Worm (Caenorhabditis elegans) whole organism, L3 larva: Measurements from ENCODE around the gene C29F9.2.
A peak's percentile ranks its signal among the peaks of the same experiment; 100 is the strongest.
"Not testable (repeated sequence)": the region's sequence is repeated elsewhere in the genome, so short reads cannot be mapped to it uniquely, and the experiment has no call there.

ENCODE experiments used
- ZK546.5 ChIP-seq: sonication (generic microtip); optimal IDR thresholded peaks from 2 replicates; lab custom pipeline; 2017; ENCODE audit warnings: missing biosample characterization, missing genetic modification characterization
- aly-2 ChIP-seq: fragments of 150-350 bp; optimal IDR thresholded peaks from 2 replicates; lab custom pipeline; 2014; ENCODE audit warnings: missing biosample characterization, missing genetic modification characterization
- ama-1 ChIP-seq: fragments of 150-350 bp; optimal IDR thresholded peaks from 2 replicates; lab custom pipeline; 2018
- ceh-16 ChIP-seq: sonication (generic microtip); optimal IDR thresholded peaks from 2 replicates; lab custom pipeline; 2017; ENCODE audit warnings: missing biosample characterization, missing genetic modification characterization
- ceh-28 ChIP-seq: fragments of 150-350 bp; optimal IDR thresholded peaks from 2 replicates; lab custom pipeline; 2014; ENCODE audit warnings: missing biosample characterization, missing genetic modification reagents, missing genetic modification characterization
- ceh-82 ChIP-seq: fragments of 150-350 bp; optimal IDR thresholded peaks from 2 replicates; lab custom pipeline; 2014; ENCODE audit warnings: missing biosample characterization, missing genetic modification characterization
- ceh-9 ChIP-seq: sonication (generic microtip); optimal IDR thresholded peaks from 2 replicates; lab custom pipeline; 2018; ENCODE audit warnings: missing biosample characterization, missing genetic modification characterization
- daf-12 ChIP-seq: fragments of 150-350 bp; optimal IDR thresholded peaks from 2 replicates; lab custom pipeline; 2014; ENCODE audit warnings: missing biosample characterization, missing genetic modification reagents, missing genetic modification characterization
- egl-27 ChIP-seq: sonication (generic microtip); optimal IDR thresholded peaks from 4 replicates; lab custom pipeline; 2017; ENCODE audit warnings: missing biosample characterization, missing genetic modification reagents, missing genetic modification characterization
- elt-1 ChIP-seq: fragments of 150-350 bp; optimal IDR thresholded peaks from 2 replicates; lab custom pipeline; 2014; ENCODE audit warnings: missing biosample characterization, missing genetic modification characterization
- elt-2 ChIP-seq: sonication (generic microtip); optimal IDR thresholded peaks from 2 replicates; lab custom pipeline; 2016; ENCODE audit warnings: missing genetic modification reagents, mild to moderate bottlenecking, missing genetic modification characterization, missing compliant biosample characterization
- elt-3 ChIP-seq, 3 experiments: fragments of 150-350 bp in 1 of 3; sonication (generic microtip) in 2 of 3; optimal IDR thresholded peaks; 2 replicates in 2 of 3; 4 replicates in 1 of 3; lab custom pipeline; 2014 to 2017; ENCODE audit warnings: missing biosample characterization in 3 of 3, missing genetic modification characterization in 3 of 3
- fkh-10 ChIP-seq: sonication (generic microtip); optimal IDR thresholded peaks from 2 replicates; lab custom pipeline; 2017; ENCODE audit warnings: missing biosample characterization, missing genetic modification reagents, missing genetic modification characterization
- fkh-2 ChIP-seq: fragments of 150-350 bp; optimal IDR thresholded peaks from 2 replicates; lab custom pipeline; 2014; ENCODE audit warnings: missing biosample characterization, missing genetic modification reagents, missing genetic modification characterization
- fos-1 ChIP-seq: fragments of 150-350 bp; optimal IDR thresholded peaks from 2 replicates; lab custom pipeline; 2014; ENCODE audit warnings: missing biosample characterization, missing genetic modification characterization
- jun-1 ChIP-seq: fragments of 150-350 bp; optimal IDR thresholded peaks from 2 replicates; lab custom pipeline; 2014; ENCODE audit warnings: missing biosample characterization, missing genetic modification reagents, missing genetic modification characterization
- lin-15B ChIP-seq: fragments of 150-350 bp; optimal IDR thresholded peaks from 2 replicates; lab custom pipeline; 2014; ENCODE audit warnings: missing biosample characterization, missing genetic modification characterization
- lin-39 ChIP-seq: fragments of 150-350 bp; optimal IDR thresholded peaks from 2 replicates; lab custom pipeline; 2018; ENCODE audit warnings: missing biosample characterization, missing genetic modification reagents, missing genetic modification characterization
- lsy-12 ChIP-seq: sonication (generic microtip); optimal IDR thresholded peaks from 2 replicates; lab custom pipeline; 2016; ENCODE audit warnings: mild to moderate bottlenecking, missing genetic modification characterization, missing compliant biosample characterization
- mdl-1 ChIP-seq: fragments of 150-350 bp; optimal IDR thresholded peaks from 2 replicates; lab custom pipeline; 2014; ENCODE audit warnings: missing biosample characterization, missing genetic modification characterization
- nfya-1 ChIP-seq: sonication (generic microtip); optimal IDR thresholded peaks from 2 replicates; lab custom pipeline; 2017; ENCODE audit warnings: missing genetic modification characterization, mild to moderate bottlenecking, missing compliant biosample characterization, antibody characterized with exemption, moderate library complexity; ENCODE audit not compliant: insufficient read depth
- nhr-11 ChIP-seq: fragments of 150-350 bp; optimal IDR thresholded peaks from 2 replicates; lab custom pipeline; 2014; ENCODE audit warnings: missing biosample characterization, missing genetic modification characterization
- nhr-12 ChIP-seq: fragments of 150-350 bp; optimal IDR thresholded peaks from 2 replicates; lab custom pipeline; 2014; ENCODE audit warnings: missing biosample characterization, missing genetic modification characterization
- nhr-23 ChIP-seq: fragments of 150-350 bp; optimal IDR thresholded peaks from 2 replicates; lab custom pipeline; 2014; ENCODE audit warnings: missing biosample characterization, missing genetic modification reagents, missing genetic modification characterization
- nhr-237 ChIP-seq: fragments of 150-350 bp; optimal IDR thresholded peaks from 2 replicates; lab custom pipeline; 2014; ENCODE audit warnings: missing biosample characterization, missing genetic modification characterization
- nhr-25 ChIP-seq: sonication (generic microtip); optimal IDR thresholded peaks from 2 replicates; lab custom pipeline; 2017; ENCODE audit warnings: missing biosample characterization, missing genetic modification characterization
- nhr-28 ChIP-seq: fragments of 150-350 bp; optimal IDR thresholded peaks from 2 replicates; lab custom pipeline; 2014; ENCODE audit warnings: missing biosample characterization, missing genetic modification characterization
- nhr-43 ChIP-seq: sonication (generic microtip); optimal IDR thresholded peaks from 2 replicates; lab custom pipeline; 2016; ENCODE audit warnings: mild to moderate bottlenecking, missing genetic modification characterization, missing compliant biosample characterization; ENCODE audit not compliant: poor library complexity, severe bottlenecking
- nhr-67 ChIP-seq: fragments of 150-350 bp; optimal IDR thresholded peaks from 2 replicates; lab custom pipeline; 2014; ENCODE audit warnings: missing biosample characterization, missing genetic modification characterization
- nhr-76 ChIP-seq: fragments of 150-350 bp; sonication (generic microtip); optimal IDR thresholded peaks from 5 replicates; lab custom pipeline; 2014; ENCODE audit warnings: missing biosample characterization, missing genetic modification characterization
- nhr-77 ChIP-seq: fragments of 150-350 bp; optimal IDR thresholded peaks from 2 replicates; lab custom pipeline; 2014; ENCODE audit warnings: missing biosample characterization, missing genetic modification characterization
- pha-4 ChIP-seq: fragments of 150-350 bp; optimal IDR thresholded peaks from 2 replicates; lab custom pipeline; 2014; ENCODE audit warnings: missing biosample characterization, missing genetic modification reagents, missing genetic modification characterization
- pqm-1 ChIP-seq: fragments of 150-350 bp; optimal IDR thresholded peaks from 2 replicates; lab custom pipeline; 2017; ENCODE audit warnings: missing biosample characterization, missing genetic modification characterization, inconsistent platforms
- sea-2 ChIP-seq: fragments of 150-350 bp; sonication (generic microtip); optimal IDR thresholded peaks from 4 replicates; lab custom pipeline; 2014; ENCODE audit warnings: missing biosample characterization, missing genetic modification reagents, missing genetic modification characterization
- skn-1 ChIP-seq: fragments of 150-350 bp; optimal IDR thresholded peaks from 2 replicates; lab custom pipeline; 2014; ENCODE audit warnings: missing biosample characterization, missing genetic modification characterization
- snpc-4 ChIP-seq: fragments of 150-350 bp; optimal IDR thresholded peaks from 2 replicates; lab custom pipeline; 2014; ENCODE audit warnings: missing biosample characterization, missing genetic modification characterization
- tbx-2 ChIP-seq: sonication (generic microtip); optimal IDR thresholded peaks from 2 replicates; lab custom pipeline; 2016; ENCODE audit warnings: mild to moderate bottlenecking, missing genetic modification characterization, missing compliant biosample characterization
- unc-39 ChIP-seq: sonication (generic microtip); optimal IDR thresholded peaks from 4 replicates; lab custom pipeline; 2017; ENCODE audit warnings: missing biosample characterization, missing genetic modification characterization
- unc-62 ChIP-seq: fragments of 150-350 bp; sonication (generic microtip); optimal IDR thresholded peaks from 4 replicates; lab custom pipeline; 2014; ENCODE audit warnings: missing biosample characterization, missing genetic modification reagents, missing genetic modification characterization
- zag-1 ChIP-seq: fragments of 150-350 bp; optimal IDR thresholded peaks from 2 replicates; lab custom pipeline; 2014; ENCODE audit warnings: missing biosample characterization, missing genetic modification characterization
- ztf-11 ChIP-seq: fragments of 150-350 bp; optimal IDR thresholded peaks from 2 replicates; lab custom pipeline; 2014; ENCODE audit warnings: missing biosample characterization, missing genetic modification characterization
- ztf-4 ChIP-seq: fragments of 150-350 bp; optimal IDR thresholded peaks from 2 replicates; lab custom pipeline; 2014; ENCODE audit warnings: missing biosample characterization, missing genetic modification characterization

Gene C29F9.2

ce11 chrIII:117210-117609, 13.5 kb upstream of the C29F9.2 start, which contains the start of gene C29F9.5:
TSS of gene C29F9.5 (plus strand) at chrIII:117510.
- TF ChIP-seq elt-1 (tag; lab: Kevin White, UChicago) (no peak), ztf-4 (tag; lab: Kevin White, UChicago) (no peak), skn-1 (no peak), ceh-82 (tag; lab: Kevin White, UChicago) (no peak), elt-2 (tag; lab: Kevin White, UChicago) (no peak), nhr-77 (no peak), fkh-2 (tag; lab: Kevin White, UChicago) (no peak), egl-27 (tag; lab: Kevin White, UChicago) (no peak), pqm-1 (tag; lab: Kevin White, UChicago) (no peak), jun-1 (tag; lab: Kevin White, UChicago) (no peak), elt-3 (tag; optimal IDR thresholded peaks at IDR 0.05; lab: Kevin White, UChicago) (no peak)

ce11 chrIII:117857-118256, 12.9 kb upstream of the C29F9.2 start:
- TF ChIP-seq nhr-25 (no peak), fkh-10 (GFP tag; lab: Kevin White, UChicago) (no peak), ceh-28 (no peak), nhr-43 (tag; lab: Kevin White, UChicago) (no peak), snpc-4 (tag; lab: Kevin White, UChicago) (no peak), nhr-76 (tag; lab: Kevin White, UChicago) (no peak), unc-62 (GFP tag; lab: Kevin White, UChicago) (no peak)

ce11 chrIII:120199-120598, 10.5 kb upstream of the C29F9.2 start, which contains the start of gene pals-24:
TSS of gene pals-24 (plus strand) at chrIII:120435.
- peak; percentile 58 for TF ChIP-seq pha-4 (tag; lab: Kevin White, UChicago)
- TF ChIP-seq jun-1 (tag; lab: Kevin White, UChicago): peak; percentile 46
- TF ChIP-seq elt-2 (tag; lab: Kevin White, UChicago): peak; percentile 84
- TF ChIP-seq zag-1 (tag; lab: Kevin White, UChicago): no peak
- no peak for TF ChIP-seq lsy-12 (tag; lab: Kevin White, UChicago)
- peak; percentile 87 for TF ChIP-seq pqm-1 (tag; lab: Kevin White, UChicago)

- not testable (repeated sequence) for TF ChIP-seq nhr-11 (tag; lab: Kevin White, UChicago); unc-39; ama-1 (lab: Kevin White, UChicago)
These were observed 8.7 kb upstream of the C29F9.2 start, which contains the start of gene C29F9.12 for ce11 chrIII:121983-122449. TSS of gene C29F9.12 (minus strand) at chrIII:122033.

- no peak for TF ChIP-seq nhr-28
- no peak for TF ChIP-seq aly-2
- TF ChIP-seq nhr-12 (tag; lab: Kevin White, UChicago): no peak
- TF ChIP-seq nfya-1 (tag; lab: Kevin White, UChicago): no peak
- no peak for TF ChIP-seq ceh-82 (tag; lab: Kevin White, UChicago)
- no peak for TF ChIP-seq lin-39 (tag; lab: Kevin White, UChicago)
- no peak for TF ChIP-seq nhr-237
These were observed 6.3 kb upstream of the C29F9.2 start, which contains the start of gene pals-23 for ce11 chrIII:124478-124877. TSS of gene pals-23 (plus strand) at chrIII:124778.

ce11 chrIII:131627-132026, 880 bp downstream of the C29F9.2 start:
- TF ChIP-seq lsy-12 (tag; lab: Kevin White, UChicago): no peak
- TF ChIP-seq daf-12 (tag; lab: Kevin White, UChicago): no peak
- no peak for TF ChIP-seq nhr-28
- TF ChIP-seq fkh-10 (GFP tag; lab: Kevin White, UChicago): peak; percentile 12
- TF ChIP-seq ztf-11 (tag; lab: Kevin White, UChicago): no peak
- TF ChIP-seq egl-27 (tag; lab: Kevin White, UChicago): no peak
- no peak for TF ChIP-seq pqm-1 (tag; lab: Kevin White, UChicago)
- no peak for TF ChIP-seq ceh-82 (tag; lab: Kevin White, UChicago)
- TF ChIP-seq ceh-9 (tag; lab: Kevin White, UChicago): no peak
- no peak for TF ChIP-seq sea-2
- TF ChIP-seq mdl-1 (tag; lab: Kevin White, UChicago): no peak
- no peak for TF ChIP-seq tbx-2 (tag; lab: Kevin White, UChicago)
- peak; percentile 82 for TF ChIP-seq pha-4 (tag; lab: Kevin White, UChicago)
- no peak for TF ChIP-seq fos-1
- TF ChIP-seq snpc-4 (tag; lab: Kevin White, UChicago): peak; percentile 55
- no peak for TF ChIP-seq unc-39
- no peak for TF ChIP-seq nhr-67 (tag; lab: Kevin White, UChicago)
- no peak for TF ChIP-seq ceh-16 (tag; lab: Kevin White, UChicago)
- no peak for TF ChIP-seq elt-3 (tag; optimal IDR thresholded peaks at IDR 0.05; lab: Kevin White, UChicago)
- no peak for TF ChIP-seq fkh-2 (tag; lab: Kevin White, UChicago)
- TF ChIP-seq nhr-23 (tag; lab: Kevin White, UChicago): peak; percentile 61
- TF ChIP-seq lin-15B (tag; lab: Kevin White, UChicago): peak; percentile 77
- no peak for TF ChIP-seq nhr-237
- TF ChIP-seq ZK546.5 (tag; lab: Kevin White, UChicago): no peak
- TF ChIP-seq zag-1 (tag; lab: Kevin White, UChicago): no peak
- no peak for TF ChIP-seq unc-62 (GFP tag; lab: Kevin White, UChicago)
